Worm (Caenorhabditis elegans) whole organism, early embryonic: ENCODE measurements around the gene Y71H2AM.11.
"Not testable (repeated sequence)": the region's sequence is repeated elsewhere in the genome, so short reads cannot be mapped to it uniquely, and the experiment has no call there.

Source experiments
- B0310.2 ChIP-seq: sonication (generic microtip); optimal IDR thresholded peaks from 2 replicates; lab custom pipeline; 2016; ENCODE audit warnings: mild to moderate bottlenecking, missing genetic modification characterization, missing compliant biosample characterization
- F13C5.2 ChIP-seq: sonication (generic microtip); optimal IDR thresholded peaks from 2 replicates; lab custom pipeline; 2017; ENCODE audit warnings: mild to moderate bottlenecking, missing genetic modification characterization, inconsistent platforms, missing compliant biosample characterization
- aly-1 ChIP-seq: sonication (generic microtip); optimal IDR thresholded peaks from 2 replicates; lab custom pipeline; 2016; ENCODE audit warnings: missing genetic modification characterization, missing compliant biosample characterization
- ama-1 ChIP-seq: fragments of 150-350 bp; optimal IDR thresholded peaks from 2 replicates; lab custom pipeline; 2014
- ceh-13 ChIP-seq: fragments of 200-800 bp; sonication (Bioruptor generic); optimal IDR thresholded peaks from 2 replicates; lab custom pipeline; 2018; ENCODE audit warnings: mild to moderate bottlenecking, missing genetic modification characterization, missing compliant biosample characterization
- ceh-36 ChIP-seq: sonication (generic microtip); optimal IDR thresholded peaks from 2 replicates; lab custom pipeline; 2016; ENCODE audit warnings: missing genetic modification characterization, inconsistent platforms, missing compliant biosample characterization
- ets-7 ChIP-seq: sonication (generic microtip); optimal IDR thresholded peaks from 2 replicates; lab custom pipeline; 2016; ENCODE audit warnings: missing genotype, missing genetic modification characterization, missing compliant biosample characterization
- flt-1 ChIP-seq: fragments of 200-800 bp; sonication (Bioruptor generic); IDR thresholded peaks from 2 replicates; pipeline ENCODE4 v1.3.6; 2022; ENCODE audit warnings: missing genetic modification characterization, missing compliant biosample characterization
- hmbx-1 ChIP-seq: sonication (generic microtip); optimal IDR thresholded peaks from 2 replicates; lab custom pipeline; 2016; ENCODE audit warnings: mild to moderate bottlenecking, missing genetic modification characterization, missing compliant biosample characterization
- hmg-4 ChIP-seq: fragments of 200-800 bp; sonication (Bioruptor generic); optimal IDR thresholded peaks from 2 replicates; lab custom pipeline; 2018; ENCODE audit warnings: mild to moderate bottlenecking, missing genetic modification characterization, missing compliant biosample characterization
- hnd-1 ChIP-seq: sonication (generic microtip); optimal IDR thresholded peaks from 2 replicates; lab custom pipeline; 2016; ENCODE audit warnings: missing genetic modification characterization, missing compliant biosample characterization
- pes-1 ChIP-seq: fragments of 200-800 bp; sonication (Bioruptor generic); IDR thresholded peaks from 2 replicates; pipeline ENCODE4 v1.3.6; 2022; ENCODE audit warnings: missing genetic modification reagents, missing genetic modification characterization, missing compliant biosample characterization
- scrt-1 ChIP-seq: fragments of 200-800 bp; sonication (Bioruptor generic); IDR thresholded peaks from 2 replicates; pipeline ENCODE4 v1.3.6; 2022; ENCODE audit warnings: missing genetic modification characterization, missing compliant biosample characterization
- sea-1 ChIP-seq: fragments of 200-800 bp; sonication (Bioruptor generic); conservative IDR thresholded peaks from 2 replicates; pipeline ENCODE4 v1.3.6; 2022; ENCODE audit warnings: missing genetic modification characterization, missing compliant biosample characterization
- tbx-11 ChIP-seq: fragments of 200-800 bp; sonication (Bioruptor generic); IDR thresholded peaks from 2 replicates; pipeline ENCODE4 v1.3.6; 2022; ENCODE audit warnings: missing genetic modification characterization, missing compliant biosample characterization
- tbx-37 ChIP-seq: fragments of 200-800 bp; sonication (Bioruptor generic); conservative IDR thresholded peaks from 2 replicates; pipeline ENCODE4 v1.3.6; 2022; ENCODE audit warnings: missing genetic modification reagents, missing genetic modification characterization, missing compliant biosample characterization
- tra-4 ChIP-seq: sonication (generic microtip); optimal IDR thresholded peaks from 2 replicates; lab custom pipeline; 2017; ENCODE audit warnings: missing genetic modification characterization, missing compliant biosample characterization

Y71H2AM.11 gene

DNA sequence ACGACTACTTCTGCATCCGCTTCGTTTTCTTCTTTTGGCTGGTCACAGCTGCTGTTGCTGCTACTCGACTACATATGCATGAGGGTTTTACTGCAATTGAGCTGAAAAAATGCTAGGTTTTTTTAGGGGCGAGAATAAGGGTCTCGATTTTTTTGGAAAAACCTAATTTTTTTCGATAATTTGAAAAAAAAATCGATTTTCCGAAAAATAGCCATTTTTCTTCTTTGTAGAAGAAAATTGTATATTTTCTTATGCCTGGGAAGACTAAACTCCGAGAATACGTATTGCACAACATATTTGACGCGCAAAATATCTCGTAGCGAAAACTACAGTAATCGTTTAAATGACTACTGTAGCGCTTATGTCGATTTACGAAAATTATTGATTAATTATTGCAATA is 8.4 kb downstream of the Y71H2AM.11 start, which contains the start of gene tmem-132:
Gene tmem-132, minus strand, starts transcription at position 101 of the 400 bp plus-strand sequence.
- TF ChIP-seq tbx-37 (GFP tag; lab: Robert Waterston, UW) (no peak), flt-1 (GFP tag; lab: Robert Waterston, UW) (no peak), aly-1 (tag; lab: Kevin White, UChicago) (no peak), tbx-11 (GFP tag; lab: Robert Waterston, UW) (no peak), pes-1 (GFP tag; lab: Robert Waterston, UW) (no peak), sea-1 (GFP tag; lab: Robert Waterston, UW) (no peak), ama-1 (lab: Kevin White, UChicago) (no peak), ceh-36 (no peak), tra-4 (tag; lab: Kevin White, UChicago) (no peak), ets-7 (tag; lab: Kevin White, UChicago) (no peak), hmbx-1 (tag; lab: Kevin White, UChicago) (no peak), scrt-1 (GFP tag; lab: Robert Waterston, UW) (no peak), hnd-1 (tag; lab: Kevin White, UChicago) (no peak), hmg-4 (no peak), F13C5.2 (tag; lab: Kevin White, UChicago) (no peak), B0310.2 (tag; lab: Kevin White, UChicago) (no peak)

DNA sequence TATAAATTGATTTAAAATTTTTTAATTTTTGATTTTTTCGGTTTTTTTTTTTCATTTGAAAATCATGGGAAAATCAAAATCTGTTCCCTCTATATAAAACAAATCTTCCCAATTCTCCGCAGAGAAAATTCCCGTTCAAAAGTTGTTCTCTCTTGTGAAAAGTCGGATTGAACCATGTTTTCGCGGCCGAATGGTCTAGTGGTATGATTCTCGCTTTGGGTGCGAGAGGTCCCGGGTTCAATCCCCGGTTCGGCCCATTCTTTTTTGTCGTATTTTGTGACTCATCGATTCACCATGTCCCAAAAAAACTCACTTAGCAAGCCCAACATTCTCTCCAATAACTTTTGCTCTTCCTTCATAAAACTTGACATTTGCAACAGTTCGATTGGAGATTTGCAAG is 13.4 kb downstream of the Y71H2AM.11 start:
- no peak for TF ChIP-seq ceh-13 (GFP tag; lab: Kevin White, UChicago)
- 0 out of 2 replicates have a peak, but pooled peaks have one; percentile 10 for TF ChIP-seq pes-1 (GFP tag; lab: Robert Waterston, UW)

DNA sequence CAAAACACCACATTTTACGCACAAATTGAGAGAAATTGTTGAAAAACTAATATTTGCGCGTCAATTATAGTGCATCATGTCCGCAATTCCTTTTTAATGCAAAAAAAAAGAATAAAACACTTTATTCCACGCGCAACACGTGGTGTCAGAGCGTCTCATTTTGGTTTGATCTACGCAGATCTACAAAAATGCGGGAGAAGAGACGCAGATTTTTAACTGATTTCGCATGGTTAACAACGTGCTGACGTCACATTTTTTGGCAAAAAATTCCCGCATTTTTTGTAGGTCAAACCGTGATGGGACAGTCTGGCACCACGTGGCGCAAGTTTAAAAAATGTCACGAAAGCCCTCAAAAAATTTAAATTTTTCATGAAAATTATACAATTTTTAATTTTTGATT is 14.7 kb downstream of the Y71H2AM.11 start:
- TF ChIP-seq tra-4 (tag; lab: Kevin White, UChicago) (no peak), scrt-1 (GFP tag; lab: Robert Waterston, UW) (no peak), hnd-1 (tag; lab: Kevin White, UChicago) (no peak), aly-1 (tag; lab: Kevin White, UChicago) (no peak), B0310.2 (tag; lab: Kevin White, UChicago) (no peak), hmg-4 (no peak), tbx-37 (GFP tag; lab: Robert Waterston, UW) (no peak), pes-1 (GFP tag; lab: Robert Waterston, UW) (no peak), ceh-13 (GFP tag; lab: Kevin White, UChicago) (no peak), hmbx-1 (tag; lab: Kevin White, UChicago) (no peak), flt-1 (GFP tag; lab: Robert Waterston, UW) (no peak), tbx-11 (GFP tag; lab: Robert Waterston, UW) (no peak), ets-7 (tag; lab: Kevin White, UChicago) (no peak), sea-1 (GFP tag; lab: Robert Waterston, UW) (no peak), ceh-36 (no peak), F13C5.2 (tag; lab: Kevin White, UChicago) (no peak), ama-1 (lab: Kevin White, UChicago) (no peak)

DNA sequence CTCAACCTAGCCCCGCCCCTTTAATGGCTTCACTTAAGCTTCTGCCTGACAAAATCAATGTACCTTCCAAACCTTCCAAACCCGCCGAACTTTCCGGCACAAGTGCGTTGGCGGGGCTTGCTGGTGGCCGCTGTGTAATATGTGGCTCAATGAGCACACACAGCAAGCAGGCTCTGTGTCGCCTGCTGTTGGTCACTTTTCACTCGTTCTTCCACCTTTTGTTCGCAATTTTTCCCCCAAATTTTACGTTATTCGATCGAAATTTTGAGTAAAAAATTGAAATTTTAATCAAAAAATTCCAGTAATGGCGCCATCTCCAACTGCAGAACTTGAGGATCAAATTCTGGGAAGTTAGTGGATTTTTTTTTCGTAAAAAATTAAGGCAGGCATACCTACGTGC is 24.3 kb downstream of the Y71H2AM.11 start, which contains the start of gene set-27:
Gene set-27, plus strand, starts transcription at position 301 of the 400 bp plus-strand sequence.
- no peak for TF ChIP-seq ama-1 (lab: Kevin White, UChicago)
- TF ChIP-seq hnd-1 (tag; lab: Kevin White, UChicago): no peak
- TF ChIP-seq sea-1 (GFP tag; lab: Robert Waterston, UW): no peak
- TF ChIP-seq tbx-11 (GFP tag; lab: Robert Waterston, UW): no peak
- TF ChIP-seq flt-1 (GFP tag; lab: Robert Waterston, UW): no peak
- no peak for TF ChIP-seq scrt-1 (GFP tag; lab: Robert Waterston, UW)

DNA sequence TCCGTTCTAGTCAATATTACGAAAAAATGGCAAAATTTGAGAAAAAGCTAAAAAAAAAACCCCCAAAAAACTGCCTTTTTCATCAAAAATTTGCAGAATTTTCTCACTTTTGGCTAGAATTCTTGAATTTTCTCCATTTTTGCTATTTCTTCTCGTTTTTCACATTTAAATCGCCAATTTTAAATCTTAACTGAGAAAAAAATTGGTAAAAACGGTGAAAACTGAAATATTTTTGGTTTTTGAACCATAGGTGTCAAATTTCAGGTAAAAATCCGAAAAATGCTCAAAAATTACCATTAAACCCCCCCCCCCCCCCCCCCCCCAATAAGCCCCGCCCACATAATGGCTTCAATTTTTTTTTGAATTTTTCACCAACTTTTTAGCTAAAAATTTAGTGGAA is 25.5 kb downstream of the Y71H2AM.11 start, which contains the start of gene cox-6B:
Gene cox-6B, plus strand, starts transcription at position 301 of the 400 bp plus-strand sequence.
- TF ChIP-seq aly-1 (tag; lab: Kevin White, UChicago); hmbx-1 (tag; lab: Kevin White, UChicago); pes-1 (GFP tag; lab: Robert Waterston, UW): not testable (repeated sequence)

DNA sequence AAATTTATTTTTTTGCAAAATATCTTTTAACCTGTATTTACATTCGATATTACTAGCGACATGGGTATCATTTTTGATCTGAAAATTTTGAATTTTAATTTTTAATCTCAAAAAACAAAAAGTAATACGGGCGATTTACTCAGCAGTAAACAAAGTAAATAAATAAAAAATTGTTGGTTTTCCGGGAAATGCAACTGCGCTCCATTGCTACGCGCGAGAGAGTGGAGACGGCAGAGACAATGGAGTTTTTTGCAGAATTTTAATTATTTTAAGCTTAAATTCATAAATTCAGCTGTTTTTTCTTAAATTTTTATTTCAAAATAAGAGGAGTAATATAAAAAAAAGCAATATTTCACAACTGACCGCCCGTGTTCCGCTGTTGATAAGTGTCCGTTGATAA is 26.2 kb downstream of the Y71H2AM.11 start, which contains the start of gene slc-30A9:
Gene slc-30A9, minus strand, starts transcription at position 78 of the 400 bp plus-strand sequence.
- TF ChIP-seq flt-1 (GFP tag; lab: Robert Waterston, UW): no peak
- no peak for TF ChIP-seq ets-7 (tag; lab: Kevin White, UChicago)
- no peak for TF ChIP-seq pes-1 (GFP tag; lab: Robert Waterston, UW)

DNA sequence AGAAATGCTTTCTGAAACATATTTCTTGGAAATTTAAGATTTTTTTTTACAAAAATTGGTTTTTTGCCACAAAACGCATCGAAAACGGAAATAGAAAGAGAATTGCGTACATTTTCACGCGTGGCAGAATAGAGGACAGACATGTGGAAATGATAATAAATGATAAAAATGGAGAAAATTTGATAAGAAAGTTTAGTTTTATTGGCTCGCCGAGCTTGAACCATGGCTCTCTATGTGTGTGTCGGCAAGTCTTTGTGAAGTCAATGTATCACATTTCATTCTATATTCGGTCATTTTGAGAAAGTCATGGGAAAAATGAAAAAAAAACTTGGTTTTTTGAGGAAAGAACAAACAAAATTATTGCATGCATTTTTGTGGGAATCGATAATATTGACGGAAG is 37.5 kb downstream of the Y71H2AM.11 start:
- no peak for TF ChIP-seq aly-1 (tag; lab: Kevin White, UChicago)
- TF ChIP-seq pes-1 (GFP tag; lab: Robert Waterston, UW): no peak
- no peak for TF ChIP-seq tbx-37 (GFP tag; lab: Robert Waterston, UW)
- TF ChIP-seq ceh-36: no peak
- TF ChIP-seq hmg-4: no peak
- TF ChIP-seq hmbx-1 (tag; lab: Kevin White, UChicago): no peak
- TF ChIP-seq ceh-13 (GFP tag; lab: Kevin White, UChicago): no peak
- TF ChIP-seq tbx-11 (GFP tag; lab: Robert Waterston, UW): no peak
- TF ChIP-seq ama-1 (lab: Kevin White, UChicago): no peak
- no peak for TF ChIP-seq flt-1 (GFP tag; lab: Robert Waterston, UW)
- no peak for TF ChIP-seq scrt-1 (GFP tag; lab: Robert Waterston, UW)
- TF ChIP-seq hnd-1 (tag; lab: Kevin White, UChicago): no peak
- no peak for TF ChIP-seq tra-4 (tag; lab: Kevin White, UChicago)

DNA sequence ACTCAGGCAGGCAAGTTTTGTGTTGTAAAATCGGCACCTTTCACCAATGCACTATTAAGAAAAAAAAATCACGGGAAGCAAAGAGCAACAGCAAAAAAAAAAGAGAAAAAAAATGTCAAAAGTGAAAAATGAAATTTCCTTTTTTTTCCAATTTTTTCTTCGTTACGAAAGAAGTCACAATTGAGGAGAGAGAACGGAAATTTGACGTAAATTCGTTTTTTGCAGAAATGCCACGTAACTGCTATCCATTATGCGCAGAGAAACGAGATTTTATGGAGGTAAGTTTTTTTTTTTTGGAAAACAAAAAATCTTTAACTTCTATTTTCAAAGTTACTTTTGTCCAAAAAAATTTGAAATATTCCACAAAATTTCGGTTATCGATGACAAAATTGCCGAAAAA is 38.2 kb downstream of the Y71H2AM.11 start:
- TF ChIP-seq scrt-1 (GFP tag; lab: Robert Waterston, UW) (no peak), ets-7 (tag; lab: Kevin White, UChicago) (no peak), ama-1 (lab: Kevin White, UChicago) (no peak), ceh-13 (GFP tag; lab: Kevin White, UChicago) (no peak), hmbx-1 (tag; lab: Kevin White, UChicago) (no peak), hmg-4 (no peak), B0310.2 (tag; lab: Kevin White, UChicago) (no peak)
